Fruit fly (Drosophila melanogaster): Measurements from ENCODE around the gene Sarm.

Sarm gene

dm6 chr3L:8072720-8073119, 9.0 kb downstream of the Sarm start (continued):
- TF ChIP-seq CG4820 (GFP tag; optimal IDR thresholded peaks at IDR 0.05) (peak; percentile 69), gfzf (GFP tag; optimal IDR thresholded peaks at IDR 0.05) (no peak), yki (optimal IDR thresholded peaks at IDR 0.05) (no peak), Atf6 (GFP tag; IDR thresholded peaks at IDR 0.05) (peak; percentile 75), jing (GFP tag; optimal IDR thresholded peaks at IDR 0.05) (no peak), D19B (GFP tag; optimal IDR thresholded peaks at IDR 0.05) (no peak), CG3847 (GFP tag; IDR thresholded peaks at IDR 0.05) (0 out of 2 replicates have a peak, but pooled peaks have one; percentile 27), crol (GFP tag; IDR thresholded peaks at IDR 0.05) (no peak), CG12104 (GFP tag; optimal IDR thresholded peaks at IDR 0.05) (peak; percentile 37), CG10209 (GFP tag; optimal IDR thresholded peaks at IDR 0.05) (peak; percentile 17), CG15073 (GFP tag; optimal IDR thresholded peaks at IDR 0.05) (no peak), MBD-R2 (GFP tag; IDR thresholded peaks at IDR 0.05) (peak; percentile 32; the same call in 1 of the 2 replicates), B-H1 (GFP tag; IDR thresholded peaks at IDR 0.05) (peak; percentile 50; the same call in 1 of the 3 replicates), exex (tag; optimal IDR thresholded peaks at IDR 0.05) (peak; percentile 14), CG6689 (GFP tag; IDR thresholded peaks at IDR 0.05) (peak; percentile 68), salm (tag; optimal IDR thresholded peaks at IDR 0.05) (no peak), row (GFP tag; IDR thresholded peaks at IDR 0.05) (peak; percentile 70), wdn (GFP tag; IDR thresholded peaks at IDR 0.05) (no peak), CG12071 (GFP tag; optimal IDR thresholded peaks at IDR 0.05) (peak; percentile 49), CG4854 (GFP tag; optimal IDR thresholded peaks at IDR 0.05) (peak; percentile 71), sim (GFP tag; IDR thresholded peaks at IDR 0.05) (no peak), Scr (GFP tag; IDR thresholded peaks at IDR 0.05; ENCODE audit: partially characterized antibody) (no peak), CG3995 (GFP tag; optimal IDR thresholded peaks at IDR 0.05) (peak; percentile 58), CG8359 (GFP tag; optimal IDR thresholded peaks at IDR 0.05; ENCODE audit: borderline replicate concordance) (peak; percentile 43), gem (tag; optimal IDR thresholded peaks at IDR 0.05) (peak; percentile 57), CG1233 (GFP tag; optimal IDR thresholded peaks at IDR 0.05) (peak; percentile 54), Rfx (GFP tag; IDR thresholded peaks at IDR 0.05) (peak; percentile 72), dm (GFP tag; optimal IDR thresholded peaks at IDR 0.05) (no peak), CG7745 (tag; optimal IDR thresholded peaks at IDR 0.05) (no peak), insv (GFP tag; optimal IDR thresholded peaks at IDR 0.05) (no peak), CG11723 (GFP tag; optimal IDR thresholded peaks at IDR 0.05) (no peak), tin (GFP tag; optimal IDR thresholded peaks at IDR 0.05) (peak; percentile 72), Oaz (GFP tag; IDR thresholded peaks at IDR 0.05) (0 out of 2 replicates have a peak, but pooled peaks have one; percentile 32), CG3065 (GFP tag; optimal IDR thresholded peaks at IDR 0.05) (no peak), Doc3 (GFP tag; IDR thresholded peaks at IDR 0.05; ENCODE audit: partially characterized antibody) (no peak), tgo (GFP tag; IDR thresholded peaks at IDR 0.05) (peak; percentile 63; the same call in 2 of the 3 replicates), Doc2 (GFP tag; IDR thresholded peaks at IDR 0.05) (no peak), CG17361 (GFP tag; IDR thresholded peaks at IDR 0.05) (peak; percentile 81), sisA (GFP tag; IDR thresholded peaks at IDR 0.05) (peak; percentile 74), Hmx (GFP tag; optimal IDR thresholded peaks at IDR 0.05) (peak; percentile 55), sens-2 (GFP tag; IDR thresholded peaks at IDR 0.05) (peak; percentile 22; the same call in 1 of the 2 replicates), CG13894 (tag; optimal IDR thresholded peaks at IDR 0.05) (no peak), Sin3A (optimal IDR thresholded peaks at IDR 0.05) (no peak), dmrt99B (tag; optimal IDR thresholded peaks at IDR 0.05) (peak; percentile 88), CG14050 (GFP tag; IDR thresholded peaks at IDR 0.05) (0 out of 3 replicates have a peak, but pooled peaks have one; percentile 19), dan (GFP tag; IDR thresholded peaks at IDR 0.05) (no peak), wor (GFP tag; IDR thresholded peaks at IDR 0.05) (peak; percentile 33; the same call in 1 of the 2 replicates), Eip74EF (GFP tag; optimal IDR thresholded peaks at IDR 0.05) (peak in 1 of 2 experiments; percentile 69), CG17359 (tag; optimal IDR thresholded peaks at IDR 0.05) (peak; percentile 86), CG12391 (tag; optimal IDR thresholded peaks at IDR 0.05) (peak; percentile 10), lola (GFP tag; optimal IDR thresholded peaks at IDR 0.05) (no peak)

All from whole organism, embryonic.